Fruit fly (Drosophila melanogaster) whole organism, embryonic: ENCODE measurements around the gene CG4133.

Experiments
- B-H1 ChIP-seq: fragments of 200-800 bp; sonication (Bioruptor generic); IDR thresholded peaks from 3 replicates; pipeline ENCODE4 v1.3.6; 2022; ENCODE audit warnings: missing biosample characterization, missing genetic modification characterization
- CG10959 ChIP-seq: fragments of 200-800 bp; sonication (Bioruptor generic); IDR thresholded peaks from 2 replicates; pipeline ENCODE4 v1.3.6; 2022; ENCODE audit warnings: missing biosample characterization, missing genetic modification characterization
- CG12236 ChIP-seq: fragments of 200-800 bp; sonication (Bioruptor generic); optimal IDR thresholded peaks from 2 replicates; lab custom pipeline; 2016; ENCODE audit warnings: missing biosample characterization, missing genetic modification characterization
- CG1233 ChIP-seq: fragments of 200-800 bp; sonication (Bioruptor generic); optimal IDR thresholded peaks from 4 replicates; lab custom pipeline; 2018; ENCODE audit warnings: missing biosample characterization, mild to moderate bottlenecking, missing genetic modification characterization
- CG1529 ChIP-seq: fragments of 200-800 bp; sonication (Bioruptor generic); optimal IDR thresholded peaks from 3 replicates; lab custom pipeline; 2018; ENCODE audit warnings: missing biosample characterization, missing genetic modification characterization
- CG1603 ChIP-seq: fragments of 200-800 bp; sonication (Bioruptor generic); optimal IDR thresholded peaks from 2 replicates; lab custom pipeline; 2019; ENCODE audit warnings: missing biosample characterization, mild to moderate bottlenecking, missing genetic modification characterization, moderate library complexity
- CG16815 ChIP-seq: fragments of 200-800 bp; sonication (Bioruptor generic); optimal IDR thresholded peaks from 3 replicates; lab custom pipeline; 2017; ENCODE audit warnings: missing biosample characterization, mild to moderate bottlenecking, missing genetic modification characterization
- CG17612 ChIP-seq: fragments of 200-800 bp; sonication (Bioruptor generic); IDR thresholded peaks from 2 replicates; pipeline ENCODE4 v1.3.6; 2022; ENCODE audit warnings: missing biosample characterization, missing genetic modification characterization
- CG17912 ChIP-seq: fragments of 200-800 bp; sonication (Bioruptor generic); optimal IDR thresholded peaks from 2 replicates; lab custom pipeline; 2018; ENCODE audit warnings: missing biosample characterization, mild to moderate bottlenecking, missing genetic modification characterization
- CG3163 ChIP-seq: fragments of 200-800 bp; sonication (Bioruptor generic); optimal IDR thresholded peaks from 3 replicates; lab custom pipeline; 2016; ENCODE audit warnings: missing biosample characterization, missing genetic modification characterization
- CG34376 ChIP-seq: fragments of 200-800 bp; sonication (Bioruptor generic); optimal IDR thresholded peaks from 2 replicates; lab custom pipeline; 2018; ENCODE audit warnings: missing biosample characterization, mild to moderate bottlenecking, missing genetic modification characterization
- CG4424 ChIP-seq: fragments of 200-800 bp; sonication (Bioruptor generic); optimal IDR thresholded peaks from 3 replicates; lab custom pipeline; 2016; ENCODE audit warnings: missing biosample characterization, missing genetic modification characterization
- CG7372 ChIP-seq: fragments of 200-800 bp; sonication (Bioruptor generic); IDR thresholded peaks from 2 replicates; pipeline ENCODE4 v1.3.6; 2022; ENCODE audit warnings: missing biosample characterization, missing genetic modification characterization
- D ChIP-seq, 2 experiments: fragments of 200-800 bp in 1 of 2; fragments of >200 bp in 1 of 2; sonication (Bioruptor generic) in 1 of 2; optimal IDR thresholded peaks; 2 replicates in 1 of 2; 3 replicates in 1 of 2; lab custom pipeline; 2017; ENCODE audit warnings: mild to moderate bottlenecking in 1 of 2, missing biosample characterization in 1 of 2, missing genetic modification characterization in 1 of 2, missing genetic modification reagents in 1 of 2
- Dad ChIP-seq: fragments of 200-800 bp; sonication (Bioruptor generic); optimal IDR thresholded peaks from 3 replicates; lab custom pipeline; 2016; ENCODE audit warnings: missing biosample characterization, missing genetic modification characterization
- Fer1 ChIP-seq: fragments of 200-800 bp; sonication (Bioruptor generic); optimal IDR thresholded peaks from 2 replicates; lab custom pipeline; 2017; ENCODE audit warnings: missing biosample characterization, mild to moderate bottlenecking, missing genetic modification characterization
- Hmr ChIP-seq: fragments of 200-800 bp; sonication (Bioruptor generic); optimal IDR thresholded peaks from 3 replicates; lab custom pipeline; 2017; ENCODE audit warnings: mild to moderate bottlenecking, missing biosample characterization, missing genetic modification reagents, missing genetic modification characterization
- Hsf ChIP-seq: fragments of 200-800 bp; sonication (Bioruptor generic); optimal IDR thresholded peaks from 3 replicates; lab custom pipeline; 2016; ENCODE audit warnings: missing biosample characterization, missing genetic modification characterization
- Kr ChIP-seq: fragments of 200-800 bp; sonication (Bioruptor generic); optimal IDR thresholded peaks from 2 replicates; lab custom pipeline; 2017; ENCODE audit warnings: missing biosample characterization, mild to moderate bottlenecking, missing genetic modification characterization
- Med ChIP-seq: fragments of 200-800 bp; sonication (Bioruptor generic); peaks from one replicate; lab custom pipeline; 2016; ENCODE audit warnings: missing biosample characterization, missing genetic modification characterization, mild to moderate bottlenecking, inconsistent platforms, moderate library complexity
- Meics ChIP-seq: fragments of 200-800 bp; sonication (Bioruptor generic); optimal IDR thresholded peaks from 2 replicates; lab custom pipeline; 2017; ENCODE audit warnings: missing biosample characterization, mild to moderate bottlenecking, missing genetic modification characterization
- Nf-YA ChIP-seq: fragments of 200-800 bp; sonication (Bioruptor generic); IDR thresholded peaks from 2 replicates; pipeline ENCODE4 v1.3.6; 2022; ENCODE audit warnings: missing biosample characterization, missing genetic modification characterization
- Nf-YC ChIP-seq: fragments of 200-800 bp; optimal IDR thresholded peaks from 3 replicates; lab custom pipeline; 2019; ENCODE audit warnings: missing biosample characterization, mild to moderate bottlenecking, missing genetic modification characterization, moderate library complexity
- Poxn ChIP-seq: fragments of 200-800 bp; sonication (Bioruptor generic); IDR thresholded peaks from 2 replicates; pipeline ENCODE4 v1.3.6; 2022; ENCODE audit warnings: missing biosample characterization, missing genetic modification characterization
- Rfx ChIP-seq: fragments of 200-800 bp; sonication (Bioruptor generic); IDR thresholded peaks from 2 replicates; pipeline ENCODE4 v1.3.6; 2022; ENCODE audit warnings: missing biosample characterization, missing genetic modification characterization
- Ssrp ChIP-seq: fragments of 200-800 bp; sonication (Bioruptor generic); optimal IDR thresholded peaks from 2 replicates; lab custom pipeline; 2018; ENCODE audit warnings: missing biosample characterization, mild to moderate bottlenecking, missing genetic modification characterization, moderate library complexity
- TFAM ChIP-seq: fragments of 200-800 bp; sonication (Bioruptor generic); optimal IDR thresholded peaks from 2 replicates; lab custom pipeline; 2017; ENCODE audit warnings: missing biosample characterization, missing genetic modification characterization, inconsistent platforms
- Usf ChIP-seq: fragments of 200-800 bp; sonication (Bioruptor generic); optimal IDR thresholded peaks from 2 replicates; lab custom pipeline; 2017; ENCODE audit warnings: missing genotype, missing biosample characterization, missing genetic modification characterization
- Xrp1 ChIP-seq: fragments of 200-800 bp; sonication (Bioruptor generic); IDR thresholded peaks from 2 replicates; pipeline ENCODE4 v1.3.6; 2022; ENCODE audit warnings: missing biosample characterization, missing genetic modification characterization
- aop ChIP-seq: fragments of 200-800 bp; sonication (Bioruptor generic); IDR thresholded peaks from 2 replicates; pipeline ENCODE4 v1.3.6; 2022; ENCODE audit warnings: missing biosample characterization, missing genetic modification characterization
- bab2 ChIP-seq: fragments of 200-800 bp; sonication (Bioruptor generic); optimal IDR thresholded peaks from 2 replicates; lab custom pipeline; 2016; ENCODE audit warnings: missing biosample characterization, missing genetic modification characterization
- bowl ChIP-seq: fragments of 200-800 bp; sonication (Bioruptor generic); IDR thresholded peaks from 2 replicates; pipeline ENCODE4 v1.3.6; 2022; ENCODE audit warnings: missing biosample characterization, missing genetic modification characterization
- corto ChIP-seq: fragments of 200-800 bp; sonication (Bioruptor generic); optimal IDR thresholded peaks from 2 replicates; lab custom pipeline; 2016; ENCODE audit warnings: missing biosample characterization, mild to moderate bottlenecking, missing genetic modification characterization, moderate library complexity
- crc ChIP-seq: fragments of 200-800 bp; sonication (Bioruptor generic); optimal IDR thresholded peaks from 2 replicates; lab custom pipeline; 2016; ENCODE audit warnings: missing biosample characterization, missing genetic modification characterization
- croc ChIP-seq: fragments of 200-800 bp; sonication (Bioruptor generic); conservative IDR thresholded peaks from 3 replicates; pipeline ENCODE4 v1.3.6; 2022; ENCODE audit warnings: missing biosample characterization, missing genetic modification characterization
- disco-r ChIP-seq: fragments of 200-800 bp; sonication (Bioruptor generic); optimal IDR thresholded peaks from 2 replicates; lab custom pipeline; 2016; ENCODE audit warnings: missing biosample characterization, missing genetic modification characterization
- dmrt99B ChIP-seq: fragments of 200-800 bp; sonication (Bioruptor generic); optimal IDR thresholded peaks from 2 replicates; lab custom pipeline; 2018; ENCODE audit warnings: missing biosample characterization, mild to moderate bottlenecking, missing genetic modification characterization, moderate library complexity
- eyg ChIP-seq: fragments of 200-800 bp; sonication (Bioruptor generic); optimal IDR thresholded peaks from 3 replicates; lab custom pipeline; 2016; ENCODE audit warnings: missing biosample characterization, missing genetic modification characterization
- fd96Cb ChIP-seq: fragments of 200-800 bp; sonication (Bioruptor generic); optimal IDR thresholded peaks from 2 replicates; lab custom pipeline; 2018; ENCODE audit warnings: missing biosample characterization, mild to moderate bottlenecking, missing genetic modification characterization, moderate library complexity
- grau ChIP-seq: fragments of 200-800 bp; optimal IDR thresholded peaks from 3 replicates; lab custom pipeline; 2019; ENCODE audit warnings: missing biosample characterization, mild to moderate bottlenecking, missing genetic modification characterization, moderate library complexity
- ham ChIP-seq: fragments of 200-800 bp; sonication (Bioruptor generic); IDR thresholded peaks from 2 replicates; pipeline ENCODE4 v1.3.6; 2022; ENCODE audit warnings: missing biosample characterization, missing genetic modification characterization
- kay ChIP-seq: fragments of 200-800 bp; sonication (Bioruptor generic); optimal IDR thresholded peaks from 2 replicates; lab custom pipeline; 2016; ENCODE audit warnings: missing biosample characterization, missing genetic modification characterization
- lola ChIP-seq, 3 experiments: fragments of >200 bp in 2 of 3; fragments of 200-800 bp in 1 of 3; sonication (Bioruptor generic) in 1 of 3; optimal IDR thresholded peaks; 2 replicates each; lab custom pipeline; 2017 to 2019; ENCODE audit warnings: missing biosample characterization in 3 of 3, missing genetic modification characterization in 3 of 3, mild to moderate bottlenecking in 1 of 3, moderate library complexity in 1 of 3
- luna ChIP-seq: fragments of 200-800 bp; sonication (Bioruptor generic); optimal IDR thresholded peaks from 2 replicates; lab custom pipeline; 2016; ENCODE audit warnings: missing biosample characterization, missing genetic modification characterization
- nmo ChIP-seq: fragments of 200-800 bp; sonication (Bioruptor generic); optimal IDR thresholded peaks from 2 replicates; lab custom pipeline; 2018; ENCODE audit warnings: missing biosample characterization, mild to moderate bottlenecking, missing genetic modification characterization, moderate library complexity
- org-1 ChIP-seq: fragments of 200-800 bp; sonication (Bioruptor generic); optimal IDR thresholded peaks from 2 replicates; lab custom pipeline; 2017; ENCODE audit warnings: missing biosample characterization, missing genetic modification characterization
- pum ChIP-seq: fragments of 200-800 bp; sonication (Bioruptor generic); optimal IDR thresholded peaks from 2 replicates; lab custom pipeline; 2016; ENCODE audit warnings: missing biosample characterization, missing genetic modification characterization
- slou ChIP-seq: fragments of 200-800 bp; sonication (Bioruptor generic); optimal IDR thresholded peaks from 3 replicates; lab custom pipeline; 2016; ENCODE audit warnings: missing biosample characterization, missing genetic modification characterization
- tx ChIP-seq: fragments of 200-800 bp; sonication (Bioruptor generic); optimal IDR thresholded peaks from 2 replicates; lab custom pipeline; 2016; ENCODE audit warnings: missing biosample characterization, missing genetic modification characterization
- vfl ChIP-seq: fragments of 200-800 bp; sonication (Bioruptor generic); optimal IDR thresholded peaks from 2 replicates; lab custom pipeline; 2016; ENCODE audit warnings: missing biosample characterization, missing genetic modification characterization
- yki ChIP-seq: fragments of >200 bp; optimal IDR thresholded peaks from 3 replicates; lab custom pipeline; 2018
- zen ChIP-seq: fragments of 200-800 bp; sonication (Bioruptor generic); optimal IDR thresholded peaks from 3 replicates; lab custom pipeline; 2018; ENCODE audit warnings: missing biosample characterization, mild to moderate bottlenecking, missing genetic modification characterization, moderate library complexity

CG4133 gene

dm6 chr2L:493274-493673 is 37.9 kb downstream of the CG4133 start (continued):
- TF ChIP-seq Kr (GFP tag; lab: Kevin White, UChicago): no peak
- no peak for TF ChIP-seq crc (GFP tag; lab: Kevin White, UChicago)
- TF ChIP-seq Fer1 (GFP tag; lab: Kevin White, UChicago): no peak
- TF ChIP-seq aop (GFP tag; lab: Robert Waterston, UW): no peak
- no peak for TF ChIP-seq CG17912 (GFP tag; lab: Kevin White, UChicago)
- TF ChIP-seq yki (lab: Kevin White, UChicago): no peak
- TF ChIP-seq ham (GFP tag; lab: Robert Waterston, UW): no peak
- TF ChIP-seq Xrp1 (GFP tag; lab: Robert Waterston, UW): 0 out of 2 replicates have a peak, but pooled peaks have one; percentile 12
- TF ChIP-seq Nf-YA (GFP tag; lab: Robert Waterston, UW): no peak
- TF ChIP-seq corto (GFP tag; lab: Kevin White, UChicago): no peak
- 0 out of 2 replicates have a peak, but pooled peaks have one; percentile 13 for TF ChIP-seq Rfx (GFP tag; lab: Robert Waterston, UW)
- no peak for TF ChIP-seq Poxn (GFP tag; lab: Robert Waterston, UW)
- TF ChIP-seq slou (GFP tag; lab: Kevin White, UChicago): no peak
- TF ChIP-seq CG3163 (GFP tag; lab: Kevin White, UChicago): no peak
- TF ChIP-seq dmrt99B (tag; lab: Kevin White, UChicago): peak; percentile 53
- no peak for TF ChIP-seq croc (GFP tag; lab: Robert Waterston, UW)
- peak; percentile 34 for TF ChIP-seq grau (tag; lab: Kevin White, UChicago)
- no peak for TF ChIP-seq zen (tag; lab: Kevin White, UChicago)
- peak; percentile 50 for TF ChIP-seq Hsf (GFP tag; lab: Kevin White, UChicago)
- TF ChIP-seq CG34376: no peak
- TF ChIP-seq lola (GFP tag; optimal IDR thresholded peaks at IDR 0.05; lab: Kevin White, UChicago): peak in 1 of 3 experiments; percentile 30
- no peak for TF ChIP-seq bowl (GFP tag; lab: Robert Waterston, UW)
- TF ChIP-seq CG1233 (GFP tag; lab: Kevin White, UChicago): no peak
- peak; percentile 2 for TF ChIP-seq org-1 (GFP tag; lab: Kevin White, UChicago)
- TF ChIP-seq vfl (GFP tag; lab: Kevin White, UChicago): no peak
- no peak for TF ChIP-seq CG10959 (GFP tag; lab: Robert Waterston, UW)
- no peak for TF ChIP-seq CG4424 (GFP tag; lab: Kevin White, UChicago)
- peak; percentile 37 for TF ChIP-seq Ssrp (tag; lab: Kevin White, UChicago)
- no peak; the same call in 2 of the 3 replicates for TF ChIP-seq B-H1 (GFP tag; lab: Robert Waterston, UW)
- TF ChIP-seq CG16815 (GFP tag; lab: Kevin White, UChicago): peak; percentile 3
- no peak for TF ChIP-seq luna (GFP tag; lab: Kevin White, UChicago)
- TF ChIP-seq CG7372 (GFP tag; lab: Robert Waterston, UW): no peak
- TF ChIP-seq CG1529 (GFP tag; lab: Kevin White, UChicago): peak; percentile 19
- no peak for TF ChIP-seq Nf-YC
- TF ChIP-seq disco-r: no peak
- peak; percentile 4 for TF ChIP-seq pum (GFP tag; lab: Kevin White, UChicago)
- TF ChIP-seq CG1603 (tag; lab: Kevin White, UChicago): no peak
- peak; percentile 59 for TF ChIP-seq nmo
- no peak for TF ChIP-seq Usf (GFP tag; lab: Kevin White, UChicago)
- no peak for TF ChIP-seq TFAM (GFP tag; lab: Kevin White, UChicago)
- TF ChIP-seq CG12236 (GFP tag; lab: Kevin White, UChicago): no peak
- no peak for TF ChIP-seq Meics
- peak; percentile 4 for TF ChIP-seq fd96Cb (tag; lab: Kevin White, UChicago)
- no peak for TF ChIP-seq kay
- no peak for TF ChIP-seq eyg (GFP tag; lab: Kevin White, UChicago)
- no peak for TF ChIP-seq Hmr (GFP tag; lab: Kevin White, UChicago)
- TF ChIP-seq bab2 (GFP tag; lab: Kevin White, UChicago): peak; percentile 40
- TF ChIP-seq D (optimal IDR thresholded peaks at IDR 0.05; lab: Kevin White, UChicago): no peak
- no peak for TF ChIP-seq D (GFP tag; optimal IDR thresholded peaks at IDR 0.05; lab: Kevin White, UChicago)
- peak; percentile 66 for TF ChIP-seq Med (GFP tag; lab: Kevin White, UChicago)
- no peak for TF ChIP-seq CG17612
- no peak for TF ChIP-seq tx (GFP tag; lab: Kevin White, UChicago)
- no peak for TF ChIP-seq Dad (GFP tag; lab: Kevin White, UChicago)
